Worm (Caenorhabditis elegans) whole organism, L4 larva: Measurements from ENCODE around the gene Y54E2A.8.
A peak's percentile ranks its signal among the peaks of the same experiment; 100 is the strongest.

Experiments used
- D1046.2 ChIP-seq: fragments of 200-800 bp; sonication (Bioruptor generic); IDR thresholded peaks from 2 replicates; pipeline ENCODE4 v1.3.6; 2022; ENCODE audit warnings: missing genetic modification characterization, missing compliant biosample characterization
- F26F4.8 ChIP-seq: fragments of 200-800 bp; sonication (Bioruptor generic); conservative IDR thresholded peaks from 2 replicates; pipeline ENCODE4 v1.3.6; 2022; ENCODE audit warnings: missing genetic modification characterization, missing compliant biosample characterization
- F49E8.2 ChIP-seq: sonication (generic microtip); optimal IDR thresholded peaks from 2 replicates; lab custom pipeline; 2016; ENCODE audit warnings: missing compliant biosample characterization, mild to moderate bottlenecking, missing genetic modification characterization, borderline replicate concordance
- R02D3.7 ChIP-seq: fragments of 150-350 bp; sonication (generic microtip); optimal IDR thresholded peaks from 3 replicates; lab custom pipeline; 2014; ENCODE audit warnings: missing biosample characterization, missing genetic modification characterization
- T26A8.4 ChIP-seq: fragments of 200-800 bp; sonication (Bioruptor generic); IDR thresholded peaks from 2 replicates; pipeline ENCODE4 v1.3.6; 2022; ENCODE audit warnings: missing genetic modification characterization, missing compliant biosample characterization
- Y105C5A.15 ChIP-seq: fragments of 200-800 bp; sonication (Bioruptor generic); IDR thresholded peaks from 2 replicates; pipeline ENCODE4 v1.3.6; 2022; ENCODE audit warnings: missing genetic modification characterization, missing compliant biosample characterization
- Y48G9A.11 ChIP-seq: fragments of 200-800 bp; sonication (Bioruptor generic); IDR thresholded peaks from 2 replicates; pipeline ENCODE4 v1.3.6; 2022; ENCODE audit warnings: missing genetic modification reagents, missing genetic modification characterization, missing compliant biosample characterization
- ZK337.2 ChIP-seq: fragments of 200-800 bp; sonication (Bioruptor generic); IDR thresholded peaks from 2 replicates; pipeline ENCODE4 v1.3.6; 2022; ENCODE audit warnings: missing genetic modification reagents, missing genetic modification characterization, missing compliant biosample characterization
- aly-2 ChIP-seq: sonication (generic microtip); optimal IDR thresholded peaks from 2 replicates; lab custom pipeline; 2018; ENCODE audit warnings: missing biosample characterization, missing genetic modification characterization
- ama-1 ChIP-seq: fragments of 150-350 bp; optimal IDR thresholded peaks from 2 replicates; lab custom pipeline; 2014; ENCODE audit warnings: inconsistent platforms, mixed read lengths
- arid-1 ChIP-seq: fragments of 200-800 bp; sonication (Bioruptor generic); conservative IDR thresholded peaks from 2 replicates; pipeline ENCODE4 v1.3.6; 2022; ENCODE audit warnings: missing genetic modification reagents, missing genetic modification characterization, missing compliant biosample characterization
- ceh-20 ChIP-seq: fragments of 200-800 bp; sonication (Bioruptor generic); IDR thresholded peaks from 2 replicates; pipeline ENCODE4 v1.3.6; 2022; ENCODE audit warnings: missing genetic modification reagents, missing genetic modification characterization, missing compliant biosample characterization
- ceh-32 ChIP-seq: sonication (generic microtip); optimal IDR thresholded peaks from 2 replicates; lab custom pipeline; 2016; ENCODE audit warnings: mild to moderate bottlenecking, missing genetic modification characterization, missing compliant biosample characterization; ENCODE audit not compliant: poor library complexity
- ceh-62 ChIP-seq: sonication (generic microtip); optimal IDR thresholded peaks from 2 replicates; lab custom pipeline; 2017; ENCODE audit warnings: missing biosample characterization, missing genetic modification characterization
- ceh-82 ChIP-seq: sonication (generic microtip); optimal IDR thresholded peaks from 2 replicates; lab custom pipeline; 2017; ENCODE audit warnings: missing biosample characterization, missing genetic modification characterization
- ctbp-1 ChIP-seq: fragments of 200-800 bp; sonication (Bioruptor generic); IDR thresholded peaks from 2 replicates; pipeline ENCODE4 v1.3.6; 2022; ENCODE audit warnings: missing genetic modification reagents, missing genetic modification characterization, missing compliant biosample characterization
- daf-19 ChIP-seq: fragments of 200-800 bp; sonication (Bioruptor generic); conservative IDR thresholded peaks from 2 replicates; pipeline ENCODE4 v1.3.6; 2022; ENCODE audit warnings: missing genetic modification characterization, missing compliant biosample characterization
- dmd-6 ChIP-seq: fragments of 200-800 bp; sonication (Bioruptor generic); IDR thresholded peaks from 2 replicates; pipeline ENCODE4 v1.3.6; 2022; ENCODE audit warnings: missing genetic modification reagents, missing genetic modification characterization, missing compliant biosample characterization
- dmd-9 ChIP-seq: fragments of 200-800 bp; sonication (Bioruptor generic); IDR thresholded peaks from 2 replicates; pipeline ENCODE4 v1.3.6; 2022; ENCODE audit warnings: missing genetic modification reagents, missing genetic modification characterization, missing compliant biosample characterization
- dpl-1 ChIP-seq: fragments of 150-350 bp; optimal IDR thresholded peaks from 2 replicates; lab custom pipeline; 2014; ENCODE audit warnings: missing biosample characterization, missing genetic modification reagents, missing genetic modification characterization
- duxl-1 ChIP-seq: sonication (generic microtip); optimal IDR thresholded peaks from 2 replicates; lab custom pipeline; 2016; ENCODE audit warnings: mild to moderate bottlenecking, missing genetic modification characterization, moderate library complexity, missing compliant biosample characterization; ENCODE audit not compliant: poor library complexity
- fkh-10 ChIP-seq: fragments of 150-350 bp; optimal IDR thresholded peaks from 2 replicates; lab custom pipeline; 2014; ENCODE audit warnings: missing biosample characterization, missing genetic modification reagents, missing genetic modification characterization
- fos-1 ChIP-seq: fragments of 150-350 bp; optimal IDR thresholded peaks from 2 replicates; lab custom pipeline; 2014; ENCODE audit warnings: missing biosample characterization, missing genetic modification characterization
- hif-1 ChIP-seq, 2 experiments: sonication (generic microtip); optimal IDR thresholded peaks; 2 replicates each; lab custom pipeline; 2016 to 2017; ENCODE audit warnings: missing compliant biosample characterization in 2 of 2, missing genetic modification characterization in 2 of 2, missing genetic modification reagents in 2 of 2, missing genotype in 2 of 2, mild to moderate bottlenecking in 1 of 2
- hlh-11 ChIP-seq: fragments of 200-800 bp; sonication (Bioruptor generic); optimal IDR thresholded peaks from 2 replicates; lab custom pipeline; 2018; ENCODE audit warnings: mild to moderate bottlenecking, missing genetic modification characterization, missing compliant biosample characterization
- lin-1 ChIP-seq: fragments of 200-800 bp; sonication (Bioruptor generic); IDR thresholded peaks from 2 replicates; pipeline ENCODE4 v1.3.6; 2022; ENCODE audit warnings: missing genetic modification reagents, missing genetic modification characterization, missing compliant biosample characterization
- lin-13 ChIP-seq: fragments of 150-350 bp; optimal IDR thresholded peaks from 2 replicates; lab custom pipeline; 2014; ENCODE audit warnings: missing biosample characterization, missing genetic modification reagents, missing genetic modification characterization
- lin-29 ChIP-seq: fragments of 200-800 bp; sonication (Bioruptor generic); IDR thresholded peaks from 2 replicates; pipeline ENCODE4 v1.3.6; 2022; ENCODE audit warnings: missing genetic modification reagents, missing genetic modification characterization, missing compliant biosample characterization
- lin-38 ChIP-seq: fragments of 200-800 bp; sonication (Bioruptor generic); IDR thresholded peaks from 2 replicates; pipeline ENCODE4 v1.3.6; 2022; ENCODE audit warnings: missing genetic modification reagents, missing genetic modification characterization, missing compliant biosample characterization
- lin-39 ChIP-seq: fragments of 150-350 bp; optimal IDR thresholded peaks from 2 replicates; lab custom pipeline; 2014; ENCODE audit warnings: missing biosample characterization, missing genetic modification reagents, missing genetic modification characterization
- madf-5 ChIP-seq, 2 experiments: fragments of 200-800 bp; sonication (Bioruptor generic); IDR thresholded peaks; 2 replicates each; pipeline ENCODE4 v1.3.6; 2022; ENCODE audit warnings: missing compliant biosample characterization in 2 of 2, missing genetic modification characterization in 2 of 2
- mdl-1 ChIP-seq, 2 experiments: fragments of 150-350 bp in 1 of 2; sonication (generic microtip) in 1 of 2; optimal IDR thresholded peaks; 2 replicates each; lab custom pipeline; 2014 to 2017; ENCODE audit warnings: missing biosample characterization in 2 of 2, missing genetic modification characterization in 2 of 2
- mxl-3 ChIP-seq: fragments of 200-800 bp; sonication (Bioruptor generic); optimal IDR thresholded peaks from 2 replicates; lab custom pipeline; 2018; ENCODE audit warnings: mild to moderate bottlenecking, missing genetic modification characterization, missing compliant biosample characterization
- nhr-111 ChIP-seq: fragments of 200-800 bp; sonication (Bioruptor generic); optimal IDR thresholded peaks from 2 replicates; lab custom pipeline; 2018; ENCODE audit warnings: mild to moderate bottlenecking, missing genetic modification characterization, missing compliant biosample characterization
- nhr-25 ChIP-seq: sonication (generic microtip); optimal IDR thresholded peaks from 2 replicates; lab custom pipeline; 2017; ENCODE audit warnings: missing genetic modification characterization, mild to moderate bottlenecking, missing compliant biosample characterization, antibody characterized with exemption, moderate library complexity, borderline replicate concordance; ENCODE audit not compliant: insufficient read depth
- nhr-28 ChIP-seq: fragments of 150-350 bp; optimal IDR thresholded peaks from 2 replicates; lab custom pipeline; 2014; ENCODE audit warnings: missing biosample characterization, missing genetic modification characterization
- nhr-42 ChIP-seq: fragments of 200-800 bp; sonication (Bioruptor generic); IDR thresholded peaks from 2 replicates; pipeline ENCODE4 v1.3.6; 2022; ENCODE audit warnings: missing genetic modification characterization, missing compliant biosample characterization
- php-3 ChIP-seq: fragments of 200-800 bp; sonication (Bioruptor generic); IDR thresholded peaks from 2 replicates; pipeline ENCODE4 v1.3.6; 2022; ENCODE audit warnings: missing genetic modification reagents, missing genetic modification characterization, missing compliant biosample characterization
- pqm-1 ChIP-seq: sonication (generic microtip); optimal IDR thresholded peaks from 2 replicates; lab custom pipeline; 2017; ENCODE audit warnings: missing biosample characterization, missing genetic modification characterization
- rbr-2 ChIP-seq: sonication (generic microtip); optimal IDR thresholded peaks from 2 replicates; lab custom pipeline; 2016; ENCODE audit warnings: missing genotype, missing genetic modification characterization, missing compliant biosample characterization
- sdz-12 ChIP-seq: fragments of 200-800 bp; sonication (Bioruptor generic); optimal IDR thresholded peaks from 2 replicates; lab custom pipeline; 2018; ENCODE audit warnings: mild to moderate bottlenecking, missing genetic modification characterization, missing compliant biosample characterization
- set-16 ChIP-seq: fragments of 200-800 bp; sonication (Bioruptor generic); IDR thresholded peaks from 2 replicates; pipeline ENCODE4 v1.3.6; 2022; ENCODE audit warnings: missing genetic modification reagents, missing genetic modification characterization, missing compliant biosample characterization
- skn-1 ChIP-seq: fragments of 150-350 bp; optimal IDR thresholded peaks from 2 replicates; lab custom pipeline; 2014; ENCODE audit warnings: missing biosample characterization, missing genetic modification characterization
- spr-1 ChIP-seq: sonication (generic microtip); optimal IDR thresholded peaks from 2 replicates; lab custom pipeline; 2016; ENCODE audit warnings: mild to moderate bottlenecking, missing genetic modification characterization, missing compliant biosample characterization
- tra-1 ChIP-seq: fragments of 200-800 bp; sonication (Bioruptor generic); IDR thresholded peaks from 2 replicates; pipeline ENCODE4 v1.3.6; 2022; ENCODE audit warnings: missing genetic modification reagents, missing genetic modification characterization, missing compliant biosample characterization
- vab-7 ChIP-seq: fragments of 200-800 bp; sonication (Bioruptor generic); IDR thresholded peaks from 2 replicates; pipeline ENCODE4 v1.3.6; 2022; ENCODE audit warnings: missing genetic modification reagents, missing genetic modification characterization, missing compliant biosample characterization
- zfp-3 ChIP-seq: fragments of 200-800 bp; sonication (Bioruptor generic); conservative IDR thresholded peaks from 2 replicates; pipeline ENCODE4 v1.3.6; 2022; ENCODE audit warnings: missing genetic modification reagents, missing genetic modification characterization, missing compliant biosample characterization
- ztf-7 ChIP-seq: fragments of 150-350 bp; optimal IDR thresholded peaks from 2 replicates; lab custom pipeline; 2014; ENCODE audit warnings: missing biosample characterization, missing genetic modification characterization

Gene Y54E2A.8

DNA sequence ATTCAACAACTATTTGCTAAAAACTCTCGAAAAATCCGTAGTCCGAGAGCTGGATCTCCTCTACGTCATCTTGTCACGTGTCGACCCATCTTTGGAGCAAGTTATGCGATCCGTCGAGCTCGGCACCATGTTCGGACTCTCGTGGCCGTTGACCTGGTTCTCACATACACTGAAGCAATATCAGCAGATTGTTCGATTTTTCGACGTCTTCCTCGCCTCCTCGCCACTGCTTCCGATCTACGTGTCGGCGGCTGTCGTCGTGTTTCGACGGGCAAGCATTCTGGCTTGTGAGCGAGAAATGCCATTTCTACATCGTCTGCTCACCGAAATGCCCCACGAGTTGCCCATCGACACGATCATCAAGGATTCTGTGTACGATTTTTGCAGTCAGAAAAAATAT is 21.2 kb downstream of the Y54E2A.8 start:
- TF ChIP-seq lin-39 (tag; lab: Kevin White, UChicago) (no peak), dmd-6 (peak; percentile 17; the same call in 1 of the 2 replicates), Y48G9A.11 (GFP tag; lab: Robert Waterston, UW) (no peak), nhr-42 (GFP tag; lab: Robert Waterston, UW) (0 out of 2 replicates have a peak, but pooled peaks have one; percentile 62), pqm-1 (no peak), madf-5 (GFP tag; IDR thresholded peaks at IDR 0.05; lab: Robert Waterston, UW) (0 out of 4 replicates have a peak, but pooled peaks of 1 of the 2 experiments have one; percentile 26), zfp-3 (GFP tag; lab: Robert Waterston, UW) (0 out of 2 replicates have a peak, but pooled peaks have one; percentile 10), set-16 (GFP tag; lab: Robert Waterston, UW) (peak; percentile 28; the same call in 1 of the 2 replicates), ctbp-1 (0 out of 2 replicates have a peak, but pooled peaks have one; percentile 7), dmd-9 (GFP tag; lab: Robert Waterston, UW) (0 out of 2 replicates have a peak, but pooled peaks have one; percentile 54), duxl-1 (tag; lab: Kevin White, UChicago) (no peak)

- TF ChIP-seq ceh-20 (GFP tag; lab: Robert Waterston, UW): peak; percentile 73
- 0 out of 2 replicates have a peak, but pooled peaks have one; percentile 27 for TF ChIP-seq ZK337.2
- peak; percentile 48 for TF ChIP-seq lin-13
- TF ChIP-seq ztf-7 (tag; lab: Kevin White, UChicago): peak; percentile 39
- peak; percentile 53; the same call in 1 of the 2 replicates for TF ChIP-seq Y48G9A.11 (GFP tag; lab: Robert Waterston, UW)
- peak; percentile 53; the same call in 1 of the 2 replicates for TF ChIP-seq vab-7 (GFP tag; lab: Robert Waterston, UW)
- TF ChIP-seq hlh-11 (tag; lab: Kevin White, UChicago): peak; percentile 47
- no peak for TF ChIP-seq F26F4.8 (GFP tag; lab: Robert Waterston, UW)
- TF ChIP-seq arid-1 (GFP tag; lab: Robert Waterston, UW): peak; percentile 63
- TF ChIP-seq fos-1 (tag; lab: Kevin White, UChicago): no peak
- peak; percentile 20 for TF ChIP-seq spr-1 (tag; lab: Kevin White, UChicago)
- TF ChIP-seq ceh-62 (tag; lab: Kevin White, UChicago): no peak
- TF ChIP-seq mxl-3 (GFP tag; lab: Kevin White, UChicago): peak; percentile 26
- peak; percentile 68 for TF ChIP-seq dpl-1 (GFP tag; lab: Kevin White, UChicago)
- TF ChIP-seq lin-29 (GFP tag; lab: Robert Waterston, UW): no peak
- no peak for TF ChIP-seq ceh-82 (tag; lab: Kevin White, UChicago)
- TF ChIP-seq daf-19 (GFP tag; lab: Robert Waterston, UW): no peak
- TF ChIP-seq tra-1: no peak
- TF ChIP-seq skn-1: no peak
- TF ChIP-seq nhr-28 (tag; lab: Kevin White, UChicago): peak; percentile 8
- peak; percentile 86 for TF ChIP-seq T26A8.4
- TF ChIP-seq F49E8.2 (tag; lab: Kevin White, UChicago): no peak
- no peak for TF ChIP-seq madf-5 (GFP tag; IDR thresholded peaks at IDR 0.05; lab: Robert Waterston, UW)
- no peak for TF ChIP-seq Y105C5A.15 (GFP tag; lab: Robert Waterston, UW)
- no peak for TF ChIP-seq fkh-10 (GFP tag; lab: Kevin White, UChicago)
- TF ChIP-seq ctbp-1: no peak
- TF ChIP-seq sdz-12 (GFP tag; lab: Kevin White, UChicago): no peak
- peak; percentile 61 for TF ChIP-seq dmd-6
- TF ChIP-seq ceh-32 (tag; lab: Kevin White, UChicago): no peak
- TF ChIP-seq php-3 (GFP tag; lab: Robert Waterston, UW): no peak; the same call in 1 of the 2 replicates
- TF ChIP-seq rbr-2 (tag; lab: Kevin White, UChicago): peak; percentile 64
- peak; percentile 63; the same call in 1 of the 2 replicates for TF ChIP-seq lin-1 (GFP tag; lab: Robert Waterston, UW)
- TF ChIP-seq aly-2 (tag; lab: Kevin White, UChicago): no peak
- no peak for TF ChIP-seq D1046.2 (GFP tag; lab: Robert Waterston, UW)
- TF ChIP-seq nhr-25 (tag; lab: Kevin White, UChicago): no peak
- no peak for TF ChIP-seq nhr-111 (GFP tag; lab: Kevin White, UChicago)
- no peak for TF ChIP-seq mdl-1 (tag; optimal IDR thresholded peaks at IDR 0.05; lab: Kevin White, UChicago)
- TF ChIP-seq set-16 (GFP tag; lab: Robert Waterston, UW): peak; percentile 23; the same call in 1 of the 2 replicates
- TF ChIP-seq lin-38: peak; percentile 85
- peak in 1 of 2 experiments; percentile 22 for TF ChIP-seq hif-1 (tag; optimal IDR thresholded peaks at IDR 0.05; lab: Kevin White, UChicago)
- TF ChIP-seq ama-1 (lab: Kevin White, UChicago): no peak
- TF ChIP-seq R02D3.7 (tag; lab: Kevin White, UChicago): no peak
Measured at ce11 chrII:14801086-14801531, 23.0 kb downstream of the Y54E2A.8 start.
